Worm (Caenorhabditis elegans) whole organism, late embryonic: Measurements from ENCODE around the gene mpk-1.

Experiments
- C08G9.2 ChIP-seq: sonication (generic microtip); optimal IDR thresholded peaks from 2 replicates; lab custom pipeline; 2016; ENCODE audit warnings: mild to moderate bottlenecking, missing genetic modification characterization, moderate library complexity, missing compliant biosample characterization
- F13H6.1 ChIP-seq: sonication (generic microtip); optimal IDR thresholded peaks from 2 replicates; lab custom pipeline; 2016; ENCODE audit warnings: missing genetic modification characterization, missing compliant biosample characterization
- K02D7.2 ChIP-seq: sonication (generic microtip); optimal IDR thresholded peaks from 2 replicates; lab custom pipeline; 2017; ENCODE audit warnings: mild to moderate bottlenecking, missing genetic modification characterization, missing compliant biosample characterization
- K09A11.1 ChIP-seq: sonication (generic microtip); optimal IDR thresholded peaks from 2 replicates; lab custom pipeline; 2017; ENCODE audit warnings: antibody characterized with exemption, mild to moderate bottlenecking, missing genetic modification characterization, missing compliant biosample characterization; ENCODE audit not compliant: insufficient read depth
- Y22D7AL.16 ChIP-seq: sonication (generic microtip); optimal IDR thresholded peaks from 2 replicates; lab custom pipeline; 2016; ENCODE audit warnings: missing genetic modification characterization, missing compliant biosample characterization
- ahr-1 ChIP-seq: sonication (generic microtip); optimal IDR thresholded peaks from 2 replicates; lab custom pipeline; 2016; ENCODE audit warnings: missing genetic modification characterization, missing compliant biosample characterization
- ama-1 ChIP-seq: fragments of 150-350 bp; optimal IDR thresholded peaks from 2 replicates; lab custom pipeline; 2014
- ceh-14 ChIP-seq: sonication (generic microtip); optimal IDR thresholded peaks from 2 replicates; lab custom pipeline; 2016; ENCODE audit warnings: missing genotype, missing genetic modification characterization, missing compliant biosample characterization
- ceh-2 ChIP-seq: sonication (generic microtip); optimal IDR thresholded peaks from 2 replicates; lab custom pipeline; 2016; ENCODE audit warnings: missing genotype, missing genetic modification characterization, missing compliant biosample characterization
- ceh-24 ChIP-seq: sonication (generic microtip); optimal IDR thresholded peaks from 2 replicates; lab custom pipeline; 2016; ENCODE audit warnings: mild to moderate bottlenecking, missing genetic modification characterization, missing compliant biosample characterization
- ceh-30 ChIP-seq: fragments of 150-350 bp; optimal IDR thresholded peaks from 2 replicates; lab custom pipeline; 2014; ENCODE audit warnings: missing biosample characterization, missing genetic modification characterization
- ceh-31 ChIP-seq: sonication (generic microtip); optimal IDR thresholded peaks from 2 replicates; lab custom pipeline; 2016; ENCODE audit warnings: missing genetic modification characterization, missing compliant biosample characterization
- ceh-45 ChIP-seq: fragments of 200-800 bp; sonication (Bioruptor generic); IDR thresholded peaks from 2 replicates; pipeline ENCODE4 v1.3.6; 2022; ENCODE audit warnings: missing genetic modification reagents, missing genetic modification characterization, missing compliant biosample characterization
- ceh-6 ChIP-seq: fragments of 200-800 bp; sonication (Bioruptor generic); optimal IDR thresholded peaks from 2 replicates; lab custom pipeline; 2018; ENCODE audit warnings: mild to moderate bottlenecking, missing genetic modification characterization, missing compliant biosample characterization
- che-1 ChIP-seq: sonication (generic microtip); optimal IDR thresholded peaks from 2 replicates; lab custom pipeline; 2016; ENCODE audit warnings: mild to moderate bottlenecking, missing genetic modification characterization, missing compliant biosample characterization
- dmd-4 ChIP-seq: sonication (generic microtip); optimal IDR thresholded peaks from 2 replicates; lab custom pipeline; 2016; ENCODE audit warnings: borderline replicate concordance, missing genetic modification characterization, missing compliant biosample characterization
- dve-1 ChIP-seq: sonication (generic microtip); optimal IDR thresholded peaks from 2 replicates; lab custom pipeline; 2017; ENCODE audit warnings: antibody characterized with exemption, mild to moderate bottlenecking, missing genetic modification characterization, missing compliant biosample characterization
- ets-4 ChIP-seq: sonication (generic microtip); optimal IDR thresholded peaks from 2 replicates; lab custom pipeline; 2016; ENCODE audit warnings: missing genetic modification characterization, missing compliant biosample characterization
- eyg-1 ChIP-seq: sonication (generic microtip); optimal IDR thresholded peaks from 2 replicates; lab custom pipeline; 2016; ENCODE audit warnings: missing genotype, missing genetic modification characterization, missing compliant biosample characterization
- fkh-10 ChIP-seq: fragments of 150-350 bp; optimal IDR thresholded peaks from 2 replicates; lab custom pipeline; 2014; ENCODE audit warnings: missing biosample characterization, missing genetic modification reagents, missing genetic modification characterization
- fkh-6 ChIP-seq: sonication (generic microtip); optimal IDR thresholded peaks from 2 replicates; lab custom pipeline; 2016; ENCODE audit warnings: missing genetic modification characterization, missing compliant biosample characterization
- gmeb-2 ChIP-seq: sonication (generic microtip); optimal IDR thresholded peaks from 2 replicates; lab custom pipeline; 2016; ENCODE audit warnings: missing genetic modification characterization, inconsistent platforms, missing compliant biosample characterization
- hlh-15 ChIP-seq: sonication (generic microtip); optimal IDR thresholded peaks from 2 replicates; lab custom pipeline; 2016; ENCODE audit warnings: missing genetic modification characterization, missing compliant biosample characterization
- hlh-30 ChIP-seq: sonication (generic microtip); optimal IDR thresholded peaks from 2 replicates; lab custom pipeline; 2017; ENCODE audit warnings: antibody characterized with exemption, missing genetic modification characterization, missing compliant biosample characterization; ENCODE audit not compliant: insufficient read depth
- hlh-6 ChIP-seq: sonication (generic microtip); optimal IDR thresholded peaks from 2 replicates; lab custom pipeline; 2016; ENCODE audit warnings: missing genotype, missing genetic modification characterization, missing compliant biosample characterization
- hlh-8 ChIP-seq: sonication (generic microtip); optimal IDR thresholded peaks from 2 replicates; lab custom pipeline; 2016; ENCODE audit warnings: missing genotype, missing genetic modification characterization, missing compliant biosample characterization
- lim-6 ChIP-seq: sonication (generic microtip); optimal IDR thresholded peaks from 2 replicates; lab custom pipeline; 2016; ENCODE audit warnings: missing genetic modification characterization, missing compliant biosample characterization
- lin-11 ChIP-seq: fragments of 200-800 bp; sonication (Bioruptor generic); optimal IDR thresholded peaks from 2 replicates; lab custom pipeline; 2018; ENCODE audit warnings: mild to moderate bottlenecking, missing genetic modification characterization, missing compliant biosample characterization
- madf-2 ChIP-seq: sonication (generic microtip); optimal IDR thresholded peaks from 2 replicates; lab custom pipeline; 2017; ENCODE audit warnings: missing genetic modification characterization, missing compliant biosample characterization
- mec-3 ChIP-seq: sonication (generic microtip); optimal IDR thresholded peaks from 2 replicates; lab custom pipeline; 2016; ENCODE audit warnings: borderline replicate concordance, missing genetic modification characterization, missing compliant biosample characterization
- nfya-1 ChIP-seq: sonication (generic microtip); optimal IDR thresholded peaks from 2 replicates; lab custom pipeline; 2017; ENCODE audit warnings: missing genetic modification characterization, mild to moderate bottlenecking, missing compliant biosample characterization, antibody characterized with exemption, moderate library complexity
- nhr-11 ChIP-seq: fragments of 150-350 bp; optimal IDR thresholded peaks from 2 replicates; lab custom pipeline; 2014; ENCODE audit warnings: missing biosample characterization, missing genetic modification characterization
- odd-2 ChIP-seq: sonication (generic microtip); optimal IDR thresholded peaks from 2 replicates; lab custom pipeline; 2017; ENCODE audit warnings: antibody characterized with exemption, mild to moderate bottlenecking, missing genetic modification characterization, missing compliant biosample characterization
- pag-3 ChIP-seq: sonication (generic microtip); optimal IDR thresholded peaks from 2 replicates; lab custom pipeline; 2016; ENCODE audit warnings: missing compliant biosample characterization, missing genetic modification characterization, borderline replicate concordance
- pax-1 ChIP-seq: fragments of 150-350 bp; optimal IDR thresholded peaks from 2 replicates; lab custom pipeline; 2014; ENCODE audit warnings: missing biosample characterization, missing genetic modification characterization
- pha-2 ChIP-seq: sonication (generic microtip); optimal IDR thresholded peaks from 2 replicates; lab custom pipeline; 2017; ENCODE audit warnings: mild to moderate bottlenecking, missing genetic modification characterization, missing compliant biosample characterization
- pha-4 ChIP-seq: fragments of 150-350 bp; optimal IDR thresholded peaks from 2 replicates; lab custom pipeline; 2018; ENCODE audit warnings: missing biosample characterization, missing genetic modification reagents, missing genetic modification characterization
- pqm-1 ChIP-seq: sonication (generic microtip); optimal IDR thresholded peaks from 2 replicates; lab custom pipeline; 2016; ENCODE audit warnings: missing genetic modification characterization, missing compliant biosample characterization
- pros-1 ChIP-seq: fragments of 150-350 bp; optimal IDR thresholded peaks from 2 replicates; lab custom pipeline; 2014; ENCODE audit warnings: missing biosample characterization, missing genetic modification reagents, missing genetic modification characterization
- ref-2 ChIP-seq: sonication (generic microtip); optimal IDR thresholded peaks from 2 replicates; lab custom pipeline; 2016; ENCODE audit warnings: missing genetic modification characterization, missing compliant biosample characterization
- sox-4 ChIP-seq: sonication (generic microtip); optimal IDR thresholded peaks from 2 replicates; lab custom pipeline; 2017; ENCODE audit warnings: mild to moderate bottlenecking, missing genetic modification characterization, inconsistent platforms, missing compliant biosample characterization
- syd-9 ChIP-seq: sonication (generic microtip); optimal IDR thresholded peaks from 2 replicates; lab custom pipeline; 2016; ENCODE audit warnings: mild to moderate bottlenecking, missing genetic modification characterization, moderate library complexity, missing compliant biosample characterization
- tbx-2 ChIP-seq: sonication (generic microtip); optimal IDR thresholded peaks from 2 replicates; lab custom pipeline; 2016; ENCODE audit warnings: missing genetic modification characterization, missing compliant biosample characterization
- ttx-3 ChIP-seq: sonication (generic microtip); optimal IDR thresholded peaks from 2 replicates; lab custom pipeline; 2016; ENCODE audit warnings: missing genetic modification reagents, missing genetic modification characterization, missing compliant biosample characterization
- unc-3 ChIP-seq, 2 experiments: fragments of 200-800 bp in 1 of 2; sonication (Bioruptor generic) in 1 of 2; sonication (generic microtip) in 1 of 2; conservative IDR thresholded peaks in 1 of 2; optimal IDR thresholded peaks in 1 of 2; 2 replicates each; pipeline versions ENCODE4 v1.3.6 to Lab custom; 2016 to 2022; ENCODE audit warnings: missing compliant biosample characterization in 2 of 2, missing genetic modification characterization in 2 of 2, missing genetic modification reagents in 1 of 2
- unc-55 ChIP-seq: sonication (generic microtip); optimal IDR thresholded peaks from 2 replicates; lab custom pipeline; 2017; ENCODE audit warnings: missing biosample characterization, missing genetic modification reagents, missing genetic modification characterization
- unc-86 ChIP-seq: sonication (generic microtip); optimal IDR thresholded peaks from 2 replicates; lab custom pipeline; 2016; ENCODE audit warnings: missing genetic modification characterization, missing compliant biosample characterization
- zip-5 ChIP-seq: sonication (generic microtip); optimal IDR thresholded peaks from 2 replicates; lab custom pipeline; 2016; ENCODE audit warnings: missing genetic modification characterization, missing compliant biosample characterization

The mpk-1 gene

ce11 chrIII:4227363-4227762 lies 545 bp downstream of the mpk-1 start:
- TF ChIP-seq odd-2 (tag; lab: Kevin White, UChicago) (no peak), ref-2 (tag; lab: Kevin White, UChicago) (no peak), ahr-1 (no peak)

- no peak for TF ChIP-seq K02D7.2 (tag; lab: Kevin White, UChicago)
- TF ChIP-seq syd-9 (tag; lab: Kevin White, UChicago): no peak
- no peak for TF ChIP-seq pag-3 (tag; lab: Kevin White, UChicago)
- TF ChIP-seq zip-5 (tag; lab: Kevin White, UChicago): no peak
- no peak for TF ChIP-seq gmeb-2 (tag; lab: Kevin White, UChicago)
- TF ChIP-seq mec-3 (tag; lab: Kevin White, UChicago): no peak
- no peak for TF ChIP-seq pqm-1
- no peak for TF ChIP-seq ceh-14
- TF ChIP-seq unc-86 (tag; lab: Kevin White, UChicago): no peak
Measured at ce11 chrIII:4224722-4225121, 3.2 kb downstream of the mpk-1 start.

- TF ChIP-seq nfya-1 (peak; percentile 88), unc-55 (GFP tag; lab: Kevin White, UChicago) (peak; percentile 86), ref-2 (tag; lab: Kevin White, UChicago) (peak; percentile 61), unc-3 (GFP tag; conservative IDR thresholded peaks at IDR 0.05; lab: Robert Waterston, UW) (no peak), unc-3 (tag; optimal IDR thresholded peaks at IDR 0.05; lab: Kevin White, UChicago) (peak; percentile 57), hlh-30 (tag; lab: Kevin White, UChicago) (peak; percentile 62), nhr-11 (no peak), pha-2 (tag; lab: Kevin White, UChicago) (no peak), ets-4 (tag; lab: Kevin White, UChicago) (peak; percentile 57), F13H6.1 (tag; lab: Kevin White, UChicago) (peak; percentile 33), ceh-2 (peak; percentile 31), Y22D7AL.16 (tag; lab: Kevin White, UChicago) (no peak), K09A11.1 (peak; percentile 42), pqm-1 (peak; percentile 55), ceh-30 (tag; lab: Kevin White, UChicago) (no peak), lim-6 (peak; percentile 8), ceh-31 (tag; lab: Kevin White, UChicago) (peak; percentile 87), dve-1 (tag; lab: Kevin White, UChicago) (peak; percentile 29), fkh-6 (tag; lab: Kevin White, UChicago) (peak; percentile 43), ceh-6 (GFP tag; lab: Kevin White, UChicago) (no peak), ttx-3 (tag; lab: Kevin White, UChicago) (no peak), madf-2 (tag; lab: Kevin White, UChicago) (no peak), syd-9 (tag; lab: Kevin White, UChicago) (peak; percentile 38), eyg-1 (no peak), lin-11 (no peak), pax-1 (no peak), tbx-2 (peak; percentile 78), fkh-10 (GFP tag; lab: Kevin White, UChicago) (no peak), sox-4 (tag; lab: Kevin White, UChicago) (no peak), K02D7.2 (tag; lab: Kevin White, UChicago) (no peak), pros-1 (tag; lab: Kevin White, UChicago) (peak; percentile 84), mec-3 (tag; lab: Kevin White, UChicago) (no peak), che-1 (tag; lab: Kevin White, UChicago) (no peak), hlh-8 (tag; lab: Kevin White, UChicago) (peak; percentile 36), ama-1 (lab: Kevin White, UChicago) (no peak), ceh-14 (peak; percentile 85), ceh-45 (GFP tag; lab: Robert Waterston, UW) (no peak), dmd-4 (tag; lab: Kevin White, UChicago) (no peak), ceh-24 (tag; lab: Kevin White, UChicago) (no peak), pha-4 (no peak), hlh-15 (tag; lab: Kevin White, UChicago) (no peak), gmeb-2 (tag; lab: Kevin White, UChicago) (no peak), hlh-6 (tag; lab: Kevin White, UChicago) (peak; percentile 59), C08G9.2 (tag; lab: Kevin White, UChicago) (peak; percentile 49)
Measured at ce11 chrIII:4223668-4224127, 4.2 kb downstream of the mpk-1 start.
